Fruit fly (Drosophila melanogaster) whole organism, embryonic: ENCODE measurements around the gene br.

ENCODE experiments used
- Ada2b ChIP-seq: fragments of 200-800 bp; sonication (Bioruptor generic); IDR thresholded peaks from 2 replicates; pipeline ENCODE4 v1.3.6; 2022; ENCODE audit warnings: missing biosample characterization, missing genetic modification characterization
- CG10959 ChIP-seq: fragments of 200-800 bp; sonication (Bioruptor generic); IDR thresholded peaks from 2 replicates; pipeline ENCODE4 v1.3.6; 2022; ENCODE audit warnings: missing biosample characterization, missing genetic modification characterization
- CG11247 ChIP-seq: fragments of 200-800 bp; sonication (Bioruptor generic); IDR thresholded peaks from 2 replicates; pipeline ENCODE4 v1.3.6; 2022; ENCODE audit warnings: missing biosample characterization, missing genetic modification characterization
- CG11398 ChIP-seq: fragments of 200-800 bp; sonication (Bioruptor generic); optimal IDR thresholded peaks from 2 replicates; lab custom pipeline; 2016; ENCODE audit warnings: missing biosample characterization, missing genetic modification characterization
- CG12659 ChIP-seq: fragments of 200-800 bp; sonication (Bioruptor generic); optimal IDR thresholded peaks from 3 replicates; lab custom pipeline; 2017; ENCODE audit warnings: mild to moderate bottlenecking, missing biosample characterization, missing genetic modification reagents, missing genetic modification characterization
- CG12744 ChIP-seq: fragments of 200-800 bp; sonication (Bioruptor generic); optimal IDR thresholded peaks from 2 replicates; lab custom pipeline; 2016; ENCODE audit warnings: missing biosample characterization, missing genetic modification characterization
- CG14667 ChIP-seq: fragments of 200-800 bp; sonication (Bioruptor generic); IDR thresholded peaks from 2 replicates; pipeline ENCODE4 v1.3.6; 2022; ENCODE audit warnings: missing biosample characterization, missing genetic modification characterization
- CG2199 ChIP-seq: fragments of 200-800 bp; sonication (Bioruptor generic); IDR thresholded peaks from 3 replicates; pipeline ENCODE4 v1.3.6; 2022; ENCODE audit warnings: missing biosample characterization, missing genetic modification characterization
- CG31365 ChIP-seq: fragments of 200-800 bp; sonication (Bioruptor generic); optimal IDR thresholded peaks from 2 replicates; lab custom pipeline; 2018; ENCODE audit warnings: missing biosample characterization, mild to moderate bottlenecking, missing genetic modification characterization
- CG3163 ChIP-seq: fragments of 200-800 bp; sonication (Bioruptor generic); optimal IDR thresholded peaks from 3 replicates; lab custom pipeline; 2016; ENCODE audit warnings: missing biosample characterization, missing genetic modification characterization
- CG7556 ChIP-seq: fragments of 200-800 bp; sonication (Bioruptor generic); optimal IDR thresholded peaks from 2 replicates; lab custom pipeline; 2017; ENCODE audit warnings: missing biosample characterization, mild to moderate bottlenecking, missing genetic modification characterization
- CG9797 ChIP-seq: fragments of 200-800 bp; sonication (Bioruptor generic); optimal IDR thresholded peaks from 3 replicates; lab custom pipeline; 2018; ENCODE audit warnings: missing biosample characterization, mild to moderate bottlenecking, missing genetic modification characterization
- CG9932 ChIP-seq: fragments of 200-800 bp; sonication (Bioruptor generic); IDR thresholded peaks from 2 replicates; pipeline ENCODE4 v1.3.6; 2022; ENCODE audit warnings: missing biosample characterization, missing genetic modification characterization
- Dll ChIP-seq: fragments of 200-800 bp; sonication (Bioruptor generic); IDR thresholded peaks from 4 replicates; pipeline ENCODE4 v1.3.6; 2022; ENCODE audit warnings: missing biosample characterization, missing genetic modification characterization; ENCODE audit not compliant: partially characterized antibody
- Ets65A ChIP-seq: fragments of 200-800 bp; sonication (Bioruptor generic); peaks from one replicate; lab custom pipeline; 2016; ENCODE audit warnings: missing biosample characterization, missing genetic modification characterization
- Fer1 ChIP-seq: fragments of 200-800 bp; sonication (Bioruptor generic); optimal IDR thresholded peaks from 2 replicates; lab custom pipeline; 2017; ENCODE audit warnings: missing biosample characterization, mild to moderate bottlenecking, missing genetic modification characterization
- Hsf ChIP-seq: fragments of 200-800 bp; sonication (Bioruptor generic); optimal IDR thresholded peaks from 3 replicates; lab custom pipeline; 2016; ENCODE audit warnings: missing biosample characterization, missing genetic modification characterization
- Stat92E ChIP-seq, 3 experiments: fragments of >200 bp in 2 of 3; fragments of 200-800 bp in 1 of 3; sonication (Bioruptor generic) in 1 of 3; optimal IDR thresholded peaks; 2 replicates each; lab custom pipeline; 2017 to 2019; ENCODE audit warnings: missing biosample characterization in 3 of 3, missing genetic modification characterization in 3 of 3, mild to moderate bottlenecking in 1 of 3, moderate library complexity in 1 of 3
- caup ChIP-seq: fragments of 200-800 bp; sonication (Bioruptor generic); optimal IDR thresholded peaks from 3 replicates; lab custom pipeline; 2017; ENCODE audit warnings: missing biosample characterization, mild to moderate bottlenecking, missing genetic modification characterization, moderate library complexity; ENCODE audit not compliant: severe bottlenecking
- dati ChIP-seq: fragments of 200-800 bp; sonication (Bioruptor generic); IDR thresholded peaks from 2 replicates; pipeline ENCODE4 v1.3.6; 2022; ENCODE audit warnings: missing biosample characterization, missing genetic modification characterization
- emc ChIP-seq: fragments of 200-800 bp; sonication (Bioruptor generic); optimal IDR thresholded peaks from 2 replicates; lab custom pipeline; 2016; ENCODE audit warnings: missing biosample characterization, missing genetic modification characterization
- gsb-n ChIP-seq: fragments of 200-800 bp; sonication (Bioruptor generic); optimal IDR thresholded peaks from 3 replicates; lab custom pipeline; 2018; ENCODE audit warnings: missing biosample characterization, mild to moderate bottlenecking, missing genetic modification characterization
- ind ChIP-seq: fragments of 200-800 bp; sonication (Bioruptor generic); optimal IDR thresholded peaks from 3 replicates; lab custom pipeline; 2016; ENCODE audit warnings: missing biosample characterization, missing genetic modification characterization
- lbe ChIP-seq: fragments of 200-800 bp; sonication (Bioruptor generic); optimal IDR thresholded peaks from 2 replicates; lab custom pipeline; 2016; ENCODE audit warnings: missing biosample characterization, mild to moderate bottlenecking, missing genetic modification characterization
- nom ChIP-seq: fragments of 200-800 bp; sonication (Bioruptor generic); optimal IDR thresholded peaks from 2 replicates; lab custom pipeline; 2017; ENCODE audit warnings: missing biosample characterization, missing genetic modification characterization, mild to moderate bottlenecking, moderate library complexity, missing genetic modification reagents
- pb ChIP-seq: fragments of 200-800 bp; sonication (Bioruptor generic); optimal IDR thresholded peaks from 3 replicates; lab custom pipeline; 2016; ENCODE audit warnings: missing biosample characterization, missing genetic modification characterization
- pfk ChIP-seq: fragments of 200-800 bp; sonication (Bioruptor generic); optimal IDR thresholded peaks from 2 replicates; lab custom pipeline; 2018; ENCODE audit warnings: missing biosample characterization, mild to moderate bottlenecking, missing genetic modification characterization, moderate library complexity
- row ChIP-seq: fragments of 200-800 bp; sonication (Bioruptor generic); IDR thresholded peaks from 3 replicates; pipeline ENCODE4 v1.3.6; 2022; ENCODE audit warnings: missing biosample characterization, missing genetic modification characterization
- sc ChIP-seq, 3 experiments: fragments of >200 bp in 2 of 3; fragments of 200-800 bp in 1 of 3; sonication (Bioruptor generic) in 1 of 3; optimal IDR thresholded peaks; 2 replicates in 2 of 3; 3 replicates in 1 of 3; lab custom pipeline; 2017; ENCODE audit warnings: mild to moderate bottlenecking in 1 of 3, missing biosample characterization in 1 of 3, missing genetic modification characterization in 1 of 3, missing genetic modification reagents in 1 of 3
- shn ChIP-seq: fragments of 200-800 bp; sonication (Bioruptor generic); optimal IDR thresholded peaks from 3 replicates; lab custom pipeline; 2016; ENCODE audit warnings: missing biosample characterization, missing genetic modification characterization

The br gene

dm6 chrX:1562079-1562727 lies 12.7 kb upstream of the br start:
- TF ChIP-seq CG31365 (tag; lab: Kevin White, UChicago) (no peak), CG12659 (no peak), Stat92E (GFP tag; optimal IDR thresholded peaks at IDR 0.05; lab: Kevin White, UChicago) (no peak), pb (no peak), Dll (GFP tag; lab: Robert Waterston, UW) (no peak), Ada2b (GFP tag; lab: Robert Waterston, UW) (no peak), CG14667 (no peak), CG11398 (GFP tag; lab: Kevin White, UChicago) (no peak), Fer1 (GFP tag; lab: Kevin White, UChicago) (no peak), emc (no peak), CG11247 (GFP tag; lab: Robert Waterston, UW) (no peak), caup (GFP tag; lab: Kevin White, UChicago) (no peak), sc (optimal IDR thresholded peaks at IDR 0.05; lab: Kevin White, UChicago) (no peak), sc (GFP tag; optimal IDR thresholded peaks at IDR 0.05; lab: Kevin White, UChicago) (no peak), dati (no peak), CG12744 (GFP tag; lab: Kevin White, UChicago) (no peak), CG7556 (GFP tag; lab: Kevin White, UChicago) (no peak)

- TF ChIP-seq CG9797 (GFP tag; lab: Kevin White, UChicago) (no peak), lbe (GFP tag; lab: Kevin White, UChicago) (peak; percentile 52), shn (no peak), row (GFP tag; lab: Robert Waterston, UW) (no peak)
Measured at dm6 chrX:1565915-1566314, 9.0 kb upstream of the br start.

DNA sequence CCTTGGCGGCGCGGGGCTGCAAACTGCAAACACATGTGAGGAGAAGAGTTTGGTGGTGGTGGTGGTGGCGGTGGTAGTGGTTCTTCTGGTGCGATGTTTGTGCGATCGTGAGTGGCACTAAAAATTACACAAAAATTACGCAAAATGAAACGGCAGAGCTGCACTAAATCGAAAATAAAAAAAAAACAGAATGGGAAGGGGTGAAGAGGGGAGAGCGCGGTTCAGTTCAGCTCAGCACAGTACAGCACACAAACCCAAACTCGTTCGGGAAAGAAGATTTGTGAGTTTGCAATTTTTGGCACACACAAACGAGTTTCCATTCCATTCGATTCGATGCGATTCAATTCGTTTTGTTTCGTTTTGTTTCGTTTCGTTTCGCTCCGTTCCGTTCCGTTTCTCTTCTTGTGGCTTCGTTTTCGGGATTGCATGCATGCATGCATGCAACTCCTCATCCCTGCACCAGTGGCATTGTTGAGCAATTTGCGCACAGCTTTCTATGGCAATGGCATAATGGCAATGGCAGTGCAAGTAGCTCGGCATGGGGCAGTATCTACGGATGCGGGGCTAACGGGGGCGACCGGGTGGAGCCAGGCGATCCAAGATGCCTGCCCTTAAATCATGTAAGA lies 8.3 kb upstream of the br start:
- TF ChIP-seq CG3163 (GFP tag; lab: Kevin White, UChicago) (no peak), pfk (peak; percentile 54)

DNA sequence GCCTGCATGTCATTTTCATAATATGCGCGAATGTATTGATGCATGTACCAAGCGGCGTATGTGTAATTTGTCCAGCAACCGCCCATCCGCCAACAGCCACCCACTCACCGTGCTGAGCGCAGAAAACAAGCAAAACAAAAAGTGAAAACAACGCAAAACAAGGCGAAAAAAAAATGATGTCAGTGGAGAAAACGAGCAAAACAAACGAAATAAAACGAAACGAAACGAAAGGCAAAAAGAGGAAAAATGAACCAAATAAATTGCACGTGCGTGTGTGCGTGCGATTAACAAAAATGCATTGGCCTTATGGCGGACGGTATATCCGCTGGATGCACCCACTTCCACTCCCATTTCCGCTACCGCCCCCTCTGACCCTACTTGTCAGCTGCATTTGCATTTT lies 4.6 kb upstream of the br start:
- no peak for TF ChIP-seq CG10959 (GFP tag; lab: Robert Waterston, UW)
- TF ChIP-seq nom (GFP tag; lab: Kevin White, UChicago): peak; percentile 12

DNA sequence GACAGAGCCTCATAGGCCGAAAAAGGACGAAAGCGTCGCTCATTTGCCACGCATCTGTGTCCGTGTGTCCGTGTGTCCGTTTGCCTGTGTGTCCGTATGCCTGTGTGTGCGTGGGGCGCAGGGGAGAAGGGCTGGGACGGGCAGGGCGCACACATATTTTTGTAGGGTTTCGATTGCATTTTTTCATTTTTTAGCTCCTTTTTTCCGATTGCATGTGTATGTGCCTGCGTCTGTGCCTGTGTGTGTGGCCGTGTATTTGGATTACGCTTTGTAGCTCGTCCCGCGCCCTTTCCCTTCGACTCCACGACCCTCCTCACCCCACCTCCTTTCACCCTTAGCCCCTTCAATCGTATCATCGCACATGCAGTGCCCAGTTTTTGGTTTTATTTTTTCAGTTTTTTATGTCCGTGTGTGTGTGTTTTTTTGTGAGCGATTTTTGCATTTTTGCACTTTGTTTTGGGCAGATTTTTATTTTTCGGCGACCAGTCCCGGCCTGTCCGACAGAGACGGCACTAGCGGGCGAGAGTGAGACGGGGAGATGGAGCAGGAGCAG lies 755 bp upstream of the br start:
- peak; percentile 82 for TF ChIP-seq Ets65A (GFP tag; lab: Kevin White, UChicago)
- no peak for TF ChIP-seq CG9932 (GFP tag; lab: Robert Waterston, UW)
- no peak for TF ChIP-seq CG2199 (GFP tag; lab: Robert Waterston, UW)
- TF ChIP-seq gsb-n (tag; lab: Kevin White, UChicago): no peak
- no peak for TF ChIP-seq Hsf
- TF ChIP-seq CG31365 (tag; lab: Kevin White, UChicago): no peak
- no peak for TF ChIP-seq ind (GFP tag; lab: Kevin White, UChicago)
